Worm (Caenorhabditis elegans) whole organism, L4 larva: ENCODE measurements around the gene smf-2.

ENCODE experiments used
- daf-12 ChIP-seq: fragments of 150-350 bp; optimal IDR thresholded peaks from 2 replicates; lab custom pipeline; 2014; ENCODE audit warnings: missing biosample characterization, missing genetic modification reagents, missing genetic modification characterization
- daf-19 ChIP-seq: fragments of 200-800 bp; sonication (Bioruptor generic); conservative IDR thresholded peaks from 2 replicates; pipeline ENCODE4 v1.3.6; 2022; ENCODE audit warnings: missing genetic modification characterization, missing compliant biosample characterization
- dpl-1 ChIP-seq: fragments of 150-350 bp; optimal IDR thresholded peaks from 2 replicates; lab custom pipeline; 2014; ENCODE audit warnings: missing biosample characterization, missing genetic modification reagents, missing genetic modification characterization
- fos-1 ChIP-seq: fragments of 150-350 bp; optimal IDR thresholded peaks from 2 replicates; lab custom pipeline; 2014; ENCODE audit warnings: missing biosample characterization, missing genetic modification characterization
- hlh-11 ChIP-seq: fragments of 200-800 bp; sonication (Bioruptor generic); optimal IDR thresholded peaks from 2 replicates; lab custom pipeline; 2018; ENCODE audit warnings: mild to moderate bottlenecking, missing genetic modification characterization, missing compliant biosample characterization
- mep-1 ChIP-seq: fragments of 150-350 bp; sonication (generic microtip); optimal IDR thresholded peaks from 3 replicates; lab custom pipeline; 2014; ENCODE audit warnings: missing biosample characterization, missing genetic modification characterization
- nhr-237 ChIP-seq: sonication (generic microtip); optimal IDR thresholded peaks from 2 replicates; lab custom pipeline; 2017; ENCODE audit warnings: missing biosample characterization, missing genetic modification characterization
- nhr-42 ChIP-seq: fragments of 200-800 bp; sonication (Bioruptor generic); IDR thresholded peaks from 2 replicates; pipeline ENCODE4 v1.3.6; 2022; ENCODE audit warnings: missing genetic modification characterization, missing compliant biosample characterization

DNA sequence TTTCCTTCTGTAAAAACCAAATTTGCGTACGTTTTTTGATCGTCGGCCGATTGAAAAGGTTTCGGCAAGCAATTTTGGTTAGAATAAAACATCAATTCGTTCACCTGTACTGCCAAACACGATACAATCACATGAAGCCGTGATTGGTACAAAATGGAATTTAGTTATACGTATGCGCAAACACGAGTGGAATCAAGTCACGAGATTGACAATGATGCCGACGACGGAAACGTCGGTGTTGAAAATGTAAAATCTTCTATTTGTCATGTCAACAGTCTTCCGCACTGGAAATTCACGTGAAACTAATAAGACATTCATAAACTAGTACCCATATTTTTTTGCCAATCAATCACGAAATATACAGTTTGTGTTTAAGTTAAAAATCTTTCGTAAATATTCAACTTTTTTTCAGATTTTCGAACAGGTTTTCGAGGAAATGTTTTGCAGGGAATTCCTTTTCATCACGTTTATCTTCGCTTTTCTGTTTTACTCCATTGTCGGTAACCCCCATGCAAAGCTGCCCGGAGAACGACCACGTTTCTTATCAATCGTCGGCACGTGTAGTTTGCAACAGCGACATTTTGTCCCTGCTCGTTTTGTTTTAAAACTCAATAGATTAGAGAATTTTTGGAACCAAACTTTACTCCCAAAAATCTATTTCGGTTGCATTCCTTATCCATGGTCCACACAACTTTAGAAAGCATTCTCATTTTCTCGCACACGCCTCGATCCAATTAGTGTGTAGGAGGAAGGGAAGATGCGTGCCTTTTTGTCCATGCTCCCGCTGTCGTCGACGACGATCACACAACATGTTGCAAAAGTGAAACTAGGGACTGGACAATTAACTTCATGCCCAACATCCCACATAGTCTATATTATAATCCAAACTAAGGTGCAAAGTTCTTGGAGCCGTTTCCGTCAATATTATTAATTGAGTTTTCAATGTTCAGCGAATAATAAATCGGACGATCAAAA, 20.8 kb upstream of the smf-2 start:
- TF ChIP-seq dpl-1 (GFP tag; lab: Kevin White, UChicago) (no peak), daf-12 (tag; lab: Kevin White, UChicago) (no peak), nhr-237 (tag; lab: Kevin White, UChicago) (no peak), hlh-11 (tag; lab: Kevin White, UChicago) (peak; percentile 71), daf-19 (GFP tag; lab: Robert Waterston, UW) (no peak), mep-1 (no peak), fos-1 (no peak), nhr-42 (GFP tag; lab: Robert Waterston, UW) (no peak)
